Fruit fly (Drosophila melanogaster): ENCODE measurements around the gene Naa40.
A peak's percentile ranks its signal among the peaks of the same experiment; 100 is the strongest.

DNA sequence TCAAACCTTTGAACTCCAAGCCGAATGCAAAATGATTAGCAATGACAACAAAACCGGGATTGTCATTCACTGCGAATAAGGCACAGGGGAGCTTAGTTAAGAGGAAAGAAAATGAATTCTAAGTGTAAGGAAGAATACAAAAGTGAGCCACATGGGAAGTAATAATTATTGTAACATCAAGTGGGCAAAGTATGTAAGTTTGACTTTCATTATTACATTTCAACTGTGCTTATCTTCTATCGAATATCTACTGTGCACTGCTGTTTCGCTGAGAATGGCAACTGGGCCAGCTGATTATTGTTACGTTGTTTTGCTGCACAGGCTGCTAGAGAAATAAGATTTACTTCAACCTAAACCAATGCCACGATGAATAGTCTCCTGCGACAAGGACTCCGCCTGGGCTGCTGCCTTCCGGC, 11.9 kb upstream of the Naa40 start, which contains the start of the genes CG7601 and CIA30:
- TF ChIP-seq CG12744 (GFP tag; optimal IDR thresholded peaks at IDR 0.05): peak; percentile 95
- TF ChIP-seq C15 (GFP tag; IDR thresholded peaks at IDR 0.05): peak; percentile 100
- TF ChIP-seq H2.0 (GFP tag; IDR thresholded peaks at IDR 0.05): peak; percentile 100
